Worm (Caenorhabditis elegans) whole organism, L1 larva: ENCODE data around the gene srlf-4.

Experiments used
- aly-2 ChIP-seq: fragments of 150-350 bp; optimal IDR thresholded peaks from 2 replicates; lab custom pipeline; 2014; ENCODE audit warnings: missing biosample characterization, missing genetic modification characterization
- blmp-1 ChIP-seq: fragments of 150-350 bp; optimal IDR thresholded peaks from 2 replicates; lab custom pipeline; 2014; ENCODE audit warnings: missing biosample characterization, missing genetic modification characterization
- ceh-8 ChIP-seq: fragments of 200-800 bp; sonication (Bioruptor generic); optimal IDR thresholded peaks from 2 replicates; lab custom pipeline; 2018; ENCODE audit warnings: mild to moderate bottlenecking, missing genetic modification characterization, moderate library complexity, missing compliant biosample characterization
- ces-1 ChIP-seq: fragments of 150-350 bp; optimal IDR thresholded peaks from 2 replicates; lab custom pipeline; 2014; ENCODE audit warnings: missing biosample characterization, missing genetic modification reagents, missing genetic modification characterization
- dpl-1 ChIP-seq, 3 experiments: fragments of 150-350 bp in 2 of 3; sonication (generic microtip) in 1 of 3; optimal IDR thresholded peaks; 2 replicates each; lab custom pipeline; 2014 to 2017; ENCODE audit warnings: missing biosample characterization in 3 of 3, missing genetic modification characterization in 3 of 3, missing genetic modification reagents in 3 of 3
- elt-3 ChIP-seq, 6 experiments: fragments of 150-350 bp in 1 of 6; sonication (generic microtip); optimal IDR thresholded peaks; 2 replicates each; lab custom pipeline; 2017 to 2018; ENCODE audit warnings: missing biosample characterization in 6 of 6, missing genetic modification characterization in 6 of 6, inconsistent platforms in 1 of 6
- fkh-8 ChIP-seq: sonication (generic microtip); optimal IDR thresholded peaks from 2 replicates; lab custom pipeline; 2016; ENCODE audit warnings: mild to moderate bottlenecking, missing genetic modification characterization, missing compliant biosample characterization
- hlh-4 ChIP-seq: sonication (generic microtip); optimal IDR thresholded peaks from 2 replicates; lab custom pipeline; 2016; ENCODE audit warnings: mild to moderate bottlenecking, missing genetic modification characterization, missing compliant biosample characterization
- jun-1 ChIP-seq: fragments of 150-350 bp; optimal IDR thresholded peaks from 2 replicates; lab custom pipeline; 2014; ENCODE audit warnings: missing biosample characterization, missing genetic modification reagents, missing genetic modification characterization
- lin-15B ChIP-seq: fragments of 150-350 bp; sonication (generic microtip); optimal IDR thresholded peaks from 3 replicates; lab custom pipeline; 2014; ENCODE audit warnings: missing biosample characterization, missing genetic modification characterization
- lin-39 ChIP-seq: fragments of 150-350 bp; optimal IDR thresholded peaks from 2 replicates; lab custom pipeline; 2014; ENCODE audit warnings: missing biosample characterization, missing genetic modification reagents, missing genetic modification characterization
- nhr-237 ChIP-seq: fragments of 150-350 bp; optimal IDR thresholded peaks from 2 replicates; lab custom pipeline; 2014; ENCODE audit warnings: missing biosample characterization, missing genetic modification characterization
- unc-130 ChIP-seq: fragments of 150-350 bp; optimal IDR thresholded peaks from 2 replicates; lab custom pipeline; 2017; ENCODE audit warnings: missing biosample characterization, missing genetic modification characterization, inconsistent platforms
- unc-86 ChIP-seq: sonication (generic microtip); optimal IDR thresholded peaks from 2 replicates; lab custom pipeline; 2016; ENCODE audit warnings: missing genetic modification characterization, missing compliant biosample characterization

- TF ChIP-seq blmp-1: no peak
- no peak for TF ChIP-seq fkh-8 (tag; lab: Kevin White, UChicago)
- TF ChIP-seq hlh-4: no peak
- no peak for TF ChIP-seq unc-86 (tag; lab: Kevin White, UChicago)
- TF ChIP-seq ceh-8 (GFP tag; lab: Kevin White, UChicago): no peak
- TF ChIP-seq aly-2 (tag; lab: Kevin White, UChicago): no peak
- no peak for TF ChIP-seq ces-1 (GFP tag; lab: Kevin White, UChicago)
- no peak for TF ChIP-seq lin-15B (tag; lab: Kevin White, UChicago)
- TF ChIP-seq dpl-1 (GFP tag; optimal IDR thresholded peaks at IDR 0.05; lab: Kevin White, UChicago): no peak
- TF ChIP-seq elt-3 (tag; optimal IDR thresholded peaks at IDR 0.05; lab: Kevin White, UChicago): no peak
- TF ChIP-seq lin-39: no peak
- no peak for TF ChIP-seq jun-1 (tag; lab: Kevin White, UChicago)
- TF ChIP-seq unc-130 (tag; lab: Kevin White, UChicago): no peak
- no peak for TF ChIP-seq nhr-237 (tag; lab: Kevin White, UChicago)
Observed at ce11 chrIV:12969141-12969540, 44.9 kb upstream of the srlf-4 start, which contains the start of gene F55G11.2.
